Worm (Caenorhabditis elegans) whole organism, L4 larva: ENCODE data around the gene F32D8.8.
A peak's percentile ranks its signal among the peaks of the same experiment; 100 is the strongest.

Experiments
- D1046.2 ChIP-seq: fragments of 200-800 bp; sonication (Bioruptor generic); IDR thresholded peaks from 2 replicates; pipeline ENCODE4 v1.3.6; 2022; ENCODE audit warnings: missing genetic modification characterization, missing compliant biosample characterization
- F37D6.2 ChIP-seq: sonication (generic microtip); optimal IDR thresholded peaks from 2 replicates; lab custom pipeline; 2016; ENCODE audit warnings: mild to moderate bottlenecking, missing genetic modification characterization, missing compliant biosample characterization
- T26A8.4 ChIP-seq: fragments of 200-800 bp; sonication (Bioruptor generic); IDR thresholded peaks from 2 replicates; pipeline ENCODE4 v1.3.6; 2022; ENCODE audit warnings: missing genetic modification characterization, missing compliant biosample characterization
- Y105C5A.15 ChIP-seq: fragments of 200-800 bp; sonication (Bioruptor generic); IDR thresholded peaks from 2 replicates; pipeline ENCODE4 v1.3.6; 2022; ENCODE audit warnings: missing genetic modification characterization, missing compliant biosample characterization
- Y75B8A.6 ChIP-seq: fragments of 200-800 bp; sonication (Bioruptor generic); IDR thresholded peaks from 2 replicates; pipeline ENCODE4 v1.3.6; 2022; ENCODE audit warnings: missing genetic modification reagents, missing genetic modification characterization, missing compliant biosample characterization
- ZK337.2 ChIP-seq: fragments of 200-800 bp; sonication (Bioruptor generic); IDR thresholded peaks from 2 replicates; pipeline ENCODE4 v1.3.6; 2022; ENCODE audit warnings: missing genetic modification reagents, missing genetic modification characterization, missing compliant biosample characterization
- aha-1 ChIP-seq: fragments of 150-350 bp; peaks from one replicate; lab custom pipeline; 2014; ENCODE audit warnings: missing biosample characterization, missing genetic modification characterization
- aly-2 ChIP-seq: sonication (generic microtip); optimal IDR thresholded peaks from 2 replicates; lab custom pipeline; 2018; ENCODE audit warnings: missing biosample characterization, missing genetic modification characterization
- ceh-62 ChIP-seq: sonication (generic microtip); optimal IDR thresholded peaks from 2 replicates; lab custom pipeline; 2017; ENCODE audit warnings: missing biosample characterization, missing genetic modification characterization
- cey-2 ChIP-seq: sonication (generic microtip); optimal IDR thresholded peaks from 3 replicates; lab custom pipeline; 2017; ENCODE audit warnings: missing genetic modification characterization, mild to moderate bottlenecking, missing compliant biosample characterization, antibody characterized with exemption, borderline replicate concordance; ENCODE audit not compliant: insufficient read depth
- ctbp-1 ChIP-seq: fragments of 200-800 bp; sonication (Bioruptor generic); IDR thresholded peaks from 2 replicates; pipeline ENCODE4 v1.3.6; 2022; ENCODE audit warnings: missing genetic modification reagents, missing genetic modification characterization, missing compliant biosample characterization
- daf-16 ChIP-seq, 3 experiments: sonication (generic microtip); optimal IDR thresholded peaks; 2 replicates each; lab custom pipeline; 2016 to 2017; ENCODE audit warnings: missing genetic modification characterization in 3 of 3, missing genetic modification reagents in 3 of 3, mild to moderate bottlenecking in 2 of 3, missing compliant biosample characterization in 2 of 3, missing biosample characterization in 1 of 3, moderate library complexity in 1 of 3
- dmd-6 ChIP-seq: fragments of 200-800 bp; sonication (Bioruptor generic); IDR thresholded peaks from 2 replicates; pipeline ENCODE4 v1.3.6; 2022; ENCODE audit warnings: missing genetic modification reagents, missing genetic modification characterization, missing compliant biosample characterization
- duxl-1 ChIP-seq: sonication (generic microtip); optimal IDR thresholded peaks from 2 replicates; lab custom pipeline; 2016; ENCODE audit warnings: mild to moderate bottlenecking, missing genetic modification characterization, moderate library complexity, missing compliant biosample characterization; ENCODE audit not compliant: poor library complexity
- egl-43 ChIP-seq: fragments of 200-800 bp; sonication (Bioruptor generic); IDR thresholded peaks from 2 replicates; pipeline ENCODE4 v1.3.6; 2022; ENCODE audit warnings: missing genetic modification reagents, missing genetic modification characterization, missing compliant biosample characterization
- hlh-11 ChIP-seq: fragments of 200-800 bp; sonication (Bioruptor generic); optimal IDR thresholded peaks from 2 replicates; lab custom pipeline; 2018; ENCODE audit warnings: mild to moderate bottlenecking, missing genetic modification characterization, missing compliant biosample characterization
- hlh-30 ChIP-seq: sonication (generic microtip); optimal IDR thresholded peaks from 2 replicates; lab custom pipeline; 2017; ENCODE audit warnings: antibody characterized with exemption, mild to moderate bottlenecking, missing genetic modification characterization, missing compliant biosample characterization; ENCODE audit not compliant: insufficient read depth
- lin-1 ChIP-seq: fragments of 200-800 bp; sonication (Bioruptor generic); IDR thresholded peaks from 2 replicates; pipeline ENCODE4 v1.3.6; 2022; ENCODE audit warnings: missing genetic modification reagents, missing genetic modification characterization, missing compliant biosample characterization
- lin-13 ChIP-seq: fragments of 150-350 bp; optimal IDR thresholded peaks from 2 replicates; lab custom pipeline; 2014; ENCODE audit warnings: missing biosample characterization, missing genetic modification reagents, missing genetic modification characterization
- lin-29 ChIP-seq: fragments of 200-800 bp; sonication (Bioruptor generic); IDR thresholded peaks from 2 replicates; pipeline ENCODE4 v1.3.6; 2022; ENCODE audit warnings: missing genetic modification reagents, missing genetic modification characterization, missing compliant biosample characterization
- lin-38 ChIP-seq: fragments of 200-800 bp; sonication (Bioruptor generic); IDR thresholded peaks from 2 replicates; pipeline ENCODE4 v1.3.6; 2022; ENCODE audit warnings: missing genetic modification reagents, missing genetic modification characterization, missing compliant biosample characterization
- lin-39 ChIP-seq: fragments of 150-350 bp; optimal IDR thresholded peaks from 2 replicates; lab custom pipeline; 2014; ENCODE audit warnings: missing biosample characterization, missing genetic modification reagents, missing genetic modification characterization
- lir-3 ChIP-seq: sonication (generic microtip); optimal IDR thresholded peaks from 2 replicates; lab custom pipeline; 2016; ENCODE audit warnings: mild to moderate bottlenecking, missing genetic modification characterization, missing compliant biosample characterization
- lsy-2 ChIP-seq, 2 experiments: fragments of 150-350 bp in 1 of 2; sonication (generic microtip) in 1 of 2; optimal IDR thresholded peaks; 2 replicates each; lab custom pipeline; 2014 to 2017; ENCODE audit warnings: missing biosample characterization in 2 of 2, missing genetic modification characterization in 2 of 2
- madf-5 ChIP-seq, 2 experiments: fragments of 200-800 bp; sonication (Bioruptor generic); IDR thresholded peaks; 2 replicates each; pipeline ENCODE4 v1.3.6; 2022; ENCODE audit warnings: missing compliant biosample characterization in 2 of 2, missing genetic modification characterization in 2 of 2
- mdl-1 ChIP-seq, 2 experiments: fragments of 150-350 bp in 1 of 2; sonication (generic microtip) in 1 of 2; optimal IDR thresholded peaks; 2 replicates each; lab custom pipeline; 2014 to 2017; ENCODE audit warnings: missing biosample characterization in 2 of 2, missing genetic modification characterization in 2 of 2
- mes-2 ChIP-seq: sonication (generic microtip); optimal IDR thresholded peaks from 2 replicates; lab custom pipeline; 2016; ENCODE audit warnings: missing genotype, mild to moderate bottlenecking, missing genetic modification characterization, missing compliant biosample characterization; ENCODE audit not compliant: poor library complexity, severe bottlenecking
- mxl-3 ChIP-seq: fragments of 200-800 bp; sonication (Bioruptor generic); optimal IDR thresholded peaks from 2 replicates; lab custom pipeline; 2018; ENCODE audit warnings: mild to moderate bottlenecking, missing genetic modification characterization, missing compliant biosample characterization
- nhr-11 ChIP-seq: fragments of 150-350 bp; optimal IDR thresholded peaks from 2 replicates; lab custom pipeline; 2014; ENCODE audit warnings: missing biosample characterization, missing genetic modification characterization
- nhr-111 ChIP-seq: fragments of 200-800 bp; sonication (Bioruptor generic); optimal IDR thresholded peaks from 2 replicates; lab custom pipeline; 2018; ENCODE audit warnings: mild to moderate bottlenecking, missing genetic modification characterization, missing compliant biosample characterization
- nhr-237 ChIP-seq: sonication (generic microtip); optimal IDR thresholded peaks from 2 replicates; lab custom pipeline; 2017; ENCODE audit warnings: missing biosample characterization, missing genetic modification characterization
- nhr-28 ChIP-seq: fragments of 150-350 bp; optimal IDR thresholded peaks from 2 replicates; lab custom pipeline; 2014; ENCODE audit warnings: missing biosample characterization, missing genetic modification characterization
- nhr-41 ChIP-seq: fragments of 200-800 bp; sonication (Bioruptor generic); IDR thresholded peaks from 2 replicates; pipeline ENCODE4 v1.3.6; 2022; ENCODE audit warnings: missing genetic modification reagents, missing genetic modification characterization, missing compliant biosample characterization
- nhr-6 ChIP-seq: fragments of 150-350 bp; optimal IDR thresholded peaks from 2 replicates; lab custom pipeline; 2014; ENCODE audit warnings: missing biosample characterization, missing genetic modification characterization
- php-3 ChIP-seq: fragments of 200-800 bp; sonication (Bioruptor generic); IDR thresholded peaks from 2 replicates; pipeline ENCODE4 v1.3.6; 2022; ENCODE audit warnings: missing genetic modification reagents, missing genetic modification characterization, missing compliant biosample characterization
- unc-39 ChIP-seq: sonication (generic microtip); optimal IDR thresholded peaks from 2 replicates; lab custom pipeline; 2017; ENCODE audit warnings: missing biosample characterization, missing genetic modification characterization
- unc-62 ChIP-seq, 3 experiments: fragments of 150-350 bp in 1 of 3; sonication (generic microtip); optimal IDR thresholded peaks in 2 of 3; peaks in 1 of 3; 1 replicate in 1 of 3; 2 replicates in 2 of 3; lab custom pipeline; 2014 to 2017; ENCODE audit warnings: missing biosample characterization in 3 of 3, missing genetic modification characterization in 3 of 3, missing genetic modification reagents in 3 of 3, missing genotype in 1 of 3
- zip-2 ChIP-seq: fragments of 150-350 bp; optimal IDR thresholded peaks from 2 replicates; lab custom pipeline; 2014; ENCODE audit warnings: missing biosample characterization, missing genetic modification characterization

Gene F32D8.8

DNA sequence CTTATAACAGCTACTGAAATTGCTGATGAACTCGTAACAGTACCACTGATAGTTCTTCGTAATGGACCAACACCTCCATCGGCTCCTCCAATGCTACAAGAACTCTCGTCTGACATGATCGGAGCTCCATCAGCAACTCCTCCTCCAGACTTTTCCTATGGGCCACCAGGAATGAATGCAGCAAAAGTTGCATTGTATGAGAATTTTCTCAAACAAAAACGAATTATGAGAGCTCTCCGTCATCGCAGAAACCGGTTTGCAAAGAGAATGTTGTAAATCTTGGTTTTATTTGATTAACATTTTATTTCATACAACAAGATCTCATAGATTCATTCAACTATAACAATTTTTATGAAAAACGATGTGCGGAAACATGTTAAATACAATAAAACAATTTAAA, 15.0 kb downstream of the F32D8.8 start (continued):
- TF ChIP-seq duxl-1 (tag; lab: Kevin White, UChicago) (no peak), php-3 (GFP tag; lab: Robert Waterston, UW) (no peak), lin-39 (tag; lab: Kevin White, UChicago) (no peak), lin-29 (GFP tag; lab: Robert Waterston, UW) (0 out of 2 replicates have a peak, but pooled peaks have one; percentile 11), ctbp-1 (GFP tag; lab: Robert Waterston, UW) (no peak), D1046.2 (GFP tag; lab: Robert Waterston, UW) (0 out of 2 replicates have a peak, but pooled peaks have one; percentile 21), dmd-6 (GFP tag; lab: Robert Waterston, UW) (no peak), lir-3 (no peak), lin-1 (GFP tag; lab: Robert Waterston, UW) (no peak), mes-2 (tag; lab: Kevin White, UChicago) (peak; percentile 42), T26A8.4 (GFP tag; lab: Robert Waterston, UW) (peak; percentile 79), Y75B8A.6 (GFP tag; lab: Robert Waterston, UW) (peak; percentile 61; the same call in 1 of the 2 replicates), egl-43 (peak; percentile 74; the same call in 1 of the 2 replicates), nhr-11 (tag; lab: Kevin White, UChicago) (no peak), nhr-6 (tag; lab: Kevin White, UChicago) (no peak), daf-16 (GFP tag; optimal IDR thresholded peaks at IDR 0.05; lab: Kevin White, UChicago) (no peak), daf-16 (tag; optimal IDR thresholded peaks at IDR 0.05; lab: Kevin White, UChicago) (peak; percentile 27), lsy-2 (tag; optimal IDR thresholded peaks at IDR 0.05; lab: Kevin White, UChicago) (peak in 1 of 2 experiments; percentile 18), Y105C5A.15 (GFP tag; lab: Robert Waterston, UW) (no peak), zip-2 (tag; lab: Kevin White, UChicago) (no peak), lin-38 (GFP tag; lab: Robert Waterston, UW) (peak; percentile 36; the same call in 1 of the 2 replicates), unc-39 (tag; lab: Kevin White, UChicago) (no peak), madf-5 (GFP tag; IDR thresholded peaks at IDR 0.05; lab: Robert Waterston, UW) (peak in 1 of 2 experiments; percentile 68; a peak in 1 of 4 replicates), nhr-237 (tag; lab: Kevin White, UChicago) (no peak)

DNA sequence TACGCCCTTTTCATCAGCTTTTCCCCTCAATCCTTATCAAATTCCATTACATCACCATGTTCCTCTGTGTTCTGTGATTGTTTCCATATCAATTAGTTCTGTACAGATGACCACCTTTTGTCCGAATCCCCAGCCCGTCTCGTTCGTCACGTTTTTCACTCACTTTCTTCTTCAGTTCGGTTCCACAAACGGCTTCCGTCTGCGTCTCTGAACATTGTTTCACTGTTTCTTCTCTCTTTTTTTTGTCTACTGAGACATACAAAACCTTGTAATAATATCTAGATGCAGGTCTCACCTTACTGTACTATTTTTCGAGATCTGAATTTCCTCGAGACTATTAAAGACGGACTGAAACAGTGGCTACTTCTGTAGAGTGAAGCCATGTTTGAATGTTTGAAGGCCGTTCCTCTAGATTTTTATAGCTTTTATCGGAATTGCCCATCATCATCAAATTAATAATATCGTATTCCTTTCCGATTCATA, 16.1 kb downstream of the F32D8.8 start, which contains the start of gene F32D8.3:
Gene F32D8.3 (plus strand): TSS at position 433 of the 483 bp plus-strand sequence.
- no peak for TF ChIP-seq aly-2
- TF ChIP-seq lsy-2 (tag; optimal IDR thresholded peaks at IDR 0.05; lab: Kevin White, UChicago) = no peak
- no peak for TF ChIP-seq ZK337.2 (GFP tag; lab: Robert Waterston, UW)
- TF ChIP-seq lin-13 = no peak
- no peak for TF ChIP-seq unc-39 (tag; lab: Kevin White, UChicago)
- no peak for TF ChIP-seq nhr-111
- no peak for TF ChIP-seq ceh-62 (tag; lab: Kevin White, UChicago)
- TF ChIP-seq cey-2 = peak; percentile 62
- TF ChIP-seq mdl-1 (tag; optimal IDR thresholded peaks at IDR 0.05; lab: Kevin White, UChicago) = peak in 1 of 2 experiments; percentile 52
- peak; percentile 24 for TF ChIP-seq hlh-30 (tag; lab: Kevin White, UChicago)
- TF ChIP-seq unc-62 (GFP tag; optimal IDR thresholded peaks at IDR 0.05 in 1 of 2; lab: Kevin White, UChicago) = peak in 1 of 2 experiments; percentile 67
- TF ChIP-seq unc-62 (tag; optimal IDR thresholded peaks at IDR 0.05; lab: Kevin White, UChicago) = no peak
- TF ChIP-seq nhr-28 (tag; lab: Kevin White, UChicago) = peak; percentile 33
- peak; percentile 62 for TF ChIP-seq hlh-11 (tag; lab: Kevin White, UChicago)
- peak; percentile 76 for TF ChIP-seq mxl-3 (GFP tag; lab: Kevin White, UChicago)
- no peak for TF ChIP-seq F37D6.2 (tag; lab: Kevin White, UChicago)
- no peak for TF ChIP-seq nhr-41 (GFP tag; lab: Robert Waterston, UW)
- peak; percentile 89 for TF ChIP-seq aha-1 (tag; lab: Kevin White, UChicago)
- TF ChIP-seq ctbp-1 (GFP tag; lab: Robert Waterston, UW) = no peak
- TF ChIP-seq, all 104 proteins: peak for 8
